Worm (Caenorhabditis elegans) whole organism, mixed stage, embryonic: ENCODE measurements around the gene ceh-16.

Experiments used
- M03D4.4 ChIP-seq: sonication (generic microtip); optimal IDR thresholded peaks from 2 replicates; lab custom pipeline; 2017; ENCODE audit warnings: mild to moderate bottlenecking, missing genetic modification characterization, missing compliant biosample characterization
- bed-3 ChIP-seq: fragments of 200-800 bp; sonication (Bioruptor generic); optimal IDR thresholded peaks from 3 replicates; lab custom pipeline; 2018; ENCODE audit warnings: mild to moderate bottlenecking, missing genetic modification characterization, moderate library complexity, missing compliant biosample characterization
- blmp-1 ChIP-seq: fragments of 150-350 bp; optimal IDR thresholded peaks from 2 replicates; lab custom pipeline; 2014; ENCODE audit warnings: missing biosample characterization, missing genetic modification characterization
- ceh-39 ChIP-seq: fragments of 150-350 bp; optimal IDR thresholded peaks from 2 replicates; lab custom pipeline; 2014; ENCODE audit warnings: missing biosample characterization, missing genetic modification characterization
- ceh-43 ChIP-seq: fragments of 200-800 bp; sonication (Bioruptor generic); optimal IDR thresholded peaks from 2 replicates; lab custom pipeline; 2018; ENCODE audit warnings: mild to moderate bottlenecking, missing genetic modification characterization, moderate library complexity, missing compliant biosample characterization
- ceh-83 ChIP-seq: fragments of 200-800 bp; sonication (Bioruptor generic); optimal IDR thresholded peaks from 2 replicates; lab custom pipeline; 2018; ENCODE audit warnings: mild to moderate bottlenecking, missing genetic modification characterization, missing compliant biosample characterization
- ces-1 ChIP-seq: fragments of 150-350 bp; optimal IDR thresholded peaks from 2 replicates; lab custom pipeline; 2014; ENCODE audit warnings: missing biosample characterization, missing genetic modification reagents, missing genetic modification characterization
- cnd-1 ChIP-seq: fragments of 200-800 bp; sonication (Bioruptor generic); optimal IDR thresholded peaks from 2 replicates; lab custom pipeline; 2018; ENCODE audit warnings: mild to moderate bottlenecking, missing genetic modification characterization, missing compliant biosample characterization
- drap-1 ChIP-seq: fragments of 200-800 bp; sonication (Bioruptor generic); optimal IDR thresholded peaks from 3 replicates; lab custom pipeline; 2018; ENCODE audit warnings: mild to moderate bottlenecking, missing genetic modification characterization, missing compliant biosample characterization
- elt-1 ChIP-seq: sonication (generic microtip); optimal IDR thresholded peaks from 2 replicates; lab custom pipeline; 2017; ENCODE audit warnings: missing genetic modification characterization, mild to moderate bottlenecking, missing compliant biosample characterization, antibody characterized with exemption, moderate library complexity, borderline replicate concordance; ENCODE audit not compliant: insufficient read depth
- elt-3 ChIP-seq: fragments of 150-350 bp; optimal IDR thresholded peaks from 2 replicates; lab custom pipeline; 2014; ENCODE audit warnings: missing biosample characterization, missing genetic modification characterization
- flh-1 ChIP-seq: fragments of 200-800 bp; sonication (Bioruptor generic); optimal IDR thresholded peaks from 2 replicates; lab custom pipeline; 2018; ENCODE audit warnings: mild to moderate bottlenecking, missing genetic modification characterization, moderate library complexity, missing compliant biosample characterization
- ham-2 ChIP-seq: fragments of 200-800 bp; sonication (Bioruptor generic); optimal IDR thresholded peaks from 2 replicates; lab custom pipeline; 2018; ENCODE audit warnings: mild to moderate bottlenecking, missing genetic modification characterization, missing compliant biosample characterization
- hlh-1 ChIP-seq: fragments of 150-350 bp; optimal IDR thresholded peaks from 2 replicates; lab custom pipeline; 2014; ENCODE audit warnings: missing biosample characterization, missing genetic modification reagents, missing genetic modification characterization
- lin-13 ChIP-seq: fragments of 150-350 bp; optimal IDR thresholded peaks from 2 replicates; lab custom pipeline; 2014; ENCODE audit warnings: missing biosample characterization, missing genetic modification characterization
- lin-32 ChIP-seq: fragments of 200-800 bp; sonication (Bioruptor generic); optimal IDR thresholded peaks from 2 replicates; lab custom pipeline; 2018; ENCODE audit warnings: mild to moderate bottlenecking, missing genetic modification characterization, missing compliant biosample characterization
- lsy-2 ChIP-seq: fragments of 150-350 bp; optimal IDR thresholded peaks from 2 replicates; lab custom pipeline; 2014; ENCODE audit warnings: missing biosample characterization, missing genetic modification characterization
- mab-5 ChIP-seq: fragments of 150-350 bp; optimal IDR thresholded peaks from 2 replicates; lab custom pipeline; 2014; ENCODE audit warnings: missing biosample characterization, missing genetic modification characterization
- mep-1 ChIP-seq: fragments of 150-350 bp; optimal IDR thresholded peaks from 2 replicates; lab custom pipeline; 2017; ENCODE audit warnings: missing biosample characterization, missing genetic modification reagents, missing genetic modification characterization, inconsistent platforms
- mls-2 ChIP-seq: sonication (generic microtip); optimal IDR thresholded peaks from 2 replicates; lab custom pipeline; 2016; ENCODE audit warnings: mild to moderate bottlenecking, missing genetic modification characterization, moderate library complexity, missing compliant biosample characterization
- nhr-12 ChIP-seq: fragments of 150-350 bp; optimal IDR thresholded peaks from 2 replicates; lab custom pipeline; 2014; ENCODE audit warnings: missing biosample characterization, missing genetic modification characterization
- nhr-2 ChIP-seq: fragments of 150-350 bp; optimal IDR thresholded peaks from 2 replicates; lab custom pipeline; 2014; ENCODE audit warnings: missing biosample characterization, missing genetic modification characterization
- nhr-237 ChIP-seq: fragments of 150-350 bp; optimal IDR thresholded peaks from 2 replicates; lab custom pipeline; 2014; ENCODE audit warnings: missing biosample characterization, missing genetic modification characterization
- nhr-28 ChIP-seq: fragments of 150-350 bp; optimal IDR thresholded peaks from 2 replicates; lab custom pipeline; 2014; ENCODE audit warnings: missing biosample characterization, missing genetic modification characterization
- nhr-76 ChIP-seq: sonication (generic microtip); optimal IDR thresholded peaks from 2 replicates; lab custom pipeline; 2017; ENCODE audit warnings: missing biosample characterization, missing genetic modification characterization
- pha-4 ChIP-seq: fragments of 150-350 bp; optimal IDR thresholded peaks from 2 replicates; lab custom pipeline; 2018; ENCODE audit warnings: missing biosample characterization, missing genetic modification reagents, missing genetic modification characterization
- sem-2 ChIP-seq: fragments of 200-800 bp; sonication (Bioruptor generic); optimal IDR thresholded peaks from 2 replicates; lab custom pipeline; 2018; ENCODE audit warnings: mild to moderate bottlenecking, missing genetic modification characterization, missing compliant biosample characterization
- snpc-4 ChIP-seq: fragments of 150-350 bp; optimal IDR thresholded peaks from 2 replicates; lab custom pipeline; 2014; ENCODE audit warnings: missing biosample characterization, missing genetic modification characterization
- sptf-1 ChIP-seq: sonication (generic microtip); optimal IDR thresholded peaks from 2 replicates; lab custom pipeline; 2017; ENCODE audit warnings: mild to moderate bottlenecking, missing genetic modification characterization, moderate library complexity, missing compliant biosample characterization
- tbx-8 ChIP-seq: fragments of 200-800 bp; sonication (Bioruptor generic); optimal IDR thresholded peaks from 2 replicates; lab custom pipeline; 2018; ENCODE audit warnings: mild to moderate bottlenecking, missing genetic modification characterization, moderate library complexity, missing compliant biosample characterization
- unc-120 ChIP-seq: sonication (generic microtip); optimal IDR thresholded peaks from 2 replicates; lab custom pipeline; 2017; ENCODE audit warnings: missing genetic modification characterization, missing compliant biosample characterization; ENCODE audit not compliant: poor library complexity, severe bottlenecking
- unc-39 ChIP-seq: fragments of 150-350 bp; optimal IDR thresholded peaks from 2 replicates; lab custom pipeline; 2014; ENCODE audit warnings: missing biosample characterization, missing genetic modification characterization
- unc-62 ChIP-seq: fragments of 150-350 bp; optimal IDR thresholded peaks from 2 replicates; lab custom pipeline; 2014; ENCODE audit warnings: missing biosample characterization, missing genetic modification reagents, missing genetic modification characterization
- zip-8 ChIP-seq: fragments of 150-350 bp; optimal IDR thresholded peaks from 2 replicates; lab custom pipeline; 2014; ENCODE audit warnings: missing biosample characterization, missing genetic modification characterization
- ztf-11 ChIP-seq: fragments of 150-350 bp; optimal IDR thresholded peaks from 2 replicates; lab custom pipeline; 2014; ENCODE audit warnings: missing biosample characterization, missing genetic modification characterization

ceh-16 gene

DNA sequence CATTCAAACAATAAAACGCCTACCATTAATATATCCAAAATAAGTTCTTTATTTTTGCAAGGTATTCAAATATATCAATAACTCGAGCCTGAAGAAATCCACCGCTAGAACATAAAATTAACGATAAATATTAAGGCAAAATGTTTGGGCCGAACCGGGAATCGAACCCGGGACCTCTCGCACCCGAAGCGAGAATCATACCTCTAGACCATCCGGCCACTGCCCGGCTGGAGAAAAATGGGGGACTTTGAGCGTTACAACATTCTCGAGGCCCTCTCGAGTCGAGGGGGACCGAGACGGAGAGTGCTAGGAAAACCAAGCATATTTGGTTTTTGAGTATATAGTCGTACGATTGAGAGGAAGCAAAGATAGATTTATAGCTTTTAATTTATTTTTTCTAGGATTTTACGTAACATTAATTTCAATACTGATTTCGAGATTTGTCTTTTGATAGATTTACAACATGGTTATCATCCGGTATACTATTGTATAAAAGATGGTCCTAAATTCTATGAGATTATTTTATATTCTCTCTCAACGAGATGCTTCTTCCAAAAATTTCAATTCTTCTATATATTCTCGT is 27.8 kb downstream of the ceh-16 start, which contains the start of gene flp-23:
flp-23 (plus strand) TSS at position 533 of the 583 bp plus-strand sequence.
- TF ChIP-seq sem-2 = peak; percentile 73
- TF ChIP-seq M03D4.4 = peak; percentile 85
- TF ChIP-seq hlh-1 (tag; lab: Kevin White, UChicago) = peak; percentile 0
- no peak for TF ChIP-seq elt-1 (tag; lab: Kevin White, UChicago)
- no peak for TF ChIP-seq mab-5 (tag; lab: Kevin White, UChicago)
- no peak for TF ChIP-seq nhr-76 (tag; lab: Kevin White, UChicago)
- TF ChIP-seq unc-39 (tag; lab: Kevin White, UChicago) = no peak
- TF ChIP-seq lin-13 (tag; lab: Kevin White, UChicago) = no peak
- TF ChIP-seq blmp-1 (tag; lab: Kevin White, UChicago) = peak; percentile 22
- no peak for TF ChIP-seq pha-4 (tag; lab: Kevin White, UChicago)
- no peak for TF ChIP-seq ceh-39 (tag; lab: Kevin White, UChicago)
- TF ChIP-seq sptf-1 (tag; lab: Kevin White, UChicago) = peak; percentile 88
- TF ChIP-seq unc-62 (GFP tag; lab: Kevin White, UChicago) = no peak
- TF ChIP-seq lsy-2 (tag; lab: Kevin White, UChicago) = no peak
- peak; percentile 12 for TF ChIP-seq mep-1 (tag; lab: Kevin White, UChicago)
- TF ChIP-seq snpc-4 (tag; lab: Kevin White, UChicago) = no peak
- no peak for TF ChIP-seq tbx-8 (GFP tag; lab: Kevin White, UChicago)
- no peak for TF ChIP-seq zip-8
- TF ChIP-seq ceh-83 (GFP tag; lab: Kevin White, UChicago) = peak; percentile 89
- peak; percentile 68 for TF ChIP-seq bed-3
- peak; percentile 6 for TF ChIP-seq ces-1 (GFP tag; lab: Kevin White, UChicago)
- TF ChIP-seq ceh-43 (GFP tag; lab: Kevin White, UChicago) = peak; percentile 71
- TF ChIP-seq ztf-11 = no peak
- TF ChIP-seq nhr-28 (tag; lab: Kevin White, UChicago) = no peak
- peak; percentile 80 for TF ChIP-seq drap-1 (GFP tag; lab: Kevin White, UChicago)
- TF ChIP-seq mls-2 = peak; percentile 87
- peak; percentile 52 for TF ChIP-seq flh-1 (GFP tag; lab: Kevin White, UChicago)
- TF ChIP-seq lin-32 = peak; percentile 50
- peak; percentile 66 for TF ChIP-seq unc-120 (tag; lab: Kevin White, UChicago)
- TF ChIP-seq elt-3 = no peak
- peak; percentile 34 for TF ChIP-seq ham-2 (GFP tag; lab: Kevin White, UChicago)
- no peak for TF ChIP-seq nhr-12
- TF ChIP-seq nhr-237 (tag; lab: Kevin White, UChicago) = no peak
- peak; percentile 78 for TF ChIP-seq cnd-1 (tag; lab: Kevin White, UChicago)

- TF ChIP-seq M03D4.4 (no peak), snpc-4 (tag; lab: Kevin White, UChicago) (no peak), lin-32 (no peak), mep-1 (tag; lab: Kevin White, UChicago) (no peak), nhr-2 (tag; lab: Kevin White, UChicago) (no peak)
- TF ChIP-seq, all 35 proteins: peak for 0
These were observed 29.7 kb downstream of the ceh-16 start for ce11 chrIII:8652112-8652694.

- no peak for TF ChIP-seq elt-1 (tag; lab: Kevin White, UChicago)
- no peak for TF ChIP-seq snpc-4 (tag; lab: Kevin White, UChicago)
- TF ChIP-seq M03D4.4 = peak; percentile 57
- no peak for TF ChIP-seq flh-1 (GFP tag; lab: Kevin White, UChicago)
- peak; percentile 5 for TF ChIP-seq bed-3
- no peak for TF ChIP-seq ces-1 (GFP tag; lab: Kevin White, UChicago)
- TF ChIP-seq unc-62 (GFP tag; lab: Kevin White, UChicago) = peak; percentile 21
- TF ChIP-seq nhr-76 (tag; lab: Kevin White, UChicago) = no peak
- TF ChIP-seq blmp-1 (tag; lab: Kevin White, UChicago) = no peak
- TF ChIP-seq nhr-28 (tag; lab: Kevin White, UChicago) = no peak
- no peak for TF ChIP-seq hlh-1 (tag; lab: Kevin White, UChicago)
- TF ChIP-seq lin-32 = peak; percentile 42
- peak; percentile 6 for TF ChIP-seq ztf-11
- peak; percentile 64 for TF ChIP-seq sptf-1 (tag; lab: Kevin White, UChicago)
- TF ChIP-seq ceh-39 (tag; lab: Kevin White, UChicago) = no peak
- TF ChIP-seq nhr-237 (tag; lab: Kevin White, UChicago) = no peak
- peak; percentile 66 for TF ChIP-seq ceh-83 (GFP tag; lab: Kevin White, UChicago)
- TF ChIP-seq tbx-8 (GFP tag; lab: Kevin White, UChicago) = no peak
- no peak for TF ChIP-seq mep-1 (tag; lab: Kevin White, UChicago)
- no peak for TF ChIP-seq zip-8
- TF ChIP-seq elt-3 = no peak
- TF ChIP-seq nhr-12 = no peak
- no peak for TF ChIP-seq mab-5 (tag; lab: Kevin White, UChicago)
- TF ChIP-seq unc-120 (tag; lab: Kevin White, UChicago) = peak; percentile 48
- TF ChIP-seq lsy-2 (tag; lab: Kevin White, UChicago) = no peak
- peak; percentile 57 for TF ChIP-seq drap-1 (GFP tag; lab: Kevin White, UChicago)
- peak; percentile 44 for TF ChIP-seq sem-2
- no peak for TF ChIP-seq lin-13 (tag; lab: Kevin White, UChicago)
- no peak for TF ChIP-seq unc-39 (tag; lab: Kevin White, UChicago)
- peak; percentile 25 for TF ChIP-seq ceh-43 (GFP tag; lab: Kevin White, UChicago)
- no peak for TF ChIP-seq nhr-2 (tag; lab: Kevin White, UChicago)
- peak; percentile 66 for TF ChIP-seq mls-2
- no peak for TF ChIP-seq pha-4 (tag; lab: Kevin White, UChicago)
- peak; percentile 32 for TF ChIP-seq cnd-1 (tag; lab: Kevin White, UChicago)
- TF ChIP-seq ham-2 (GFP tag; lab: Kevin White, UChicago) = no peak
- TF ChIP-seq, all 35 proteins: peak for 13
These were observed 30.4 kb downstream of the ceh-16 start for ce11 chrIII:8652922-8653321.
